Worm (Caenorhabditis elegans) whole organism, late embryonic: ENCODE data around the gene F54B8.1.
"Not testable (repeated sequence)": the region's sequence is repeated elsewhere in the genome, so short reads cannot be mapped to it uniquely, and the experiment has no call there.

Experiments used
- K02D7.2 ChIP-seq: sonication (generic microtip); optimal IDR thresholded peaks from 2 replicates; lab custom pipeline; 2017; ENCODE audit warnings: mild to moderate bottlenecking, missing genetic modification characterization, missing compliant biosample characterization
- K09A11.1 ChIP-seq: sonication (generic microtip); optimal IDR thresholded peaks from 2 replicates; lab custom pipeline; 2017; ENCODE audit warnings: antibody characterized with exemption, mild to moderate bottlenecking, missing genetic modification characterization, missing compliant biosample characterization; ENCODE audit not compliant: insufficient read depth
- T23F11.4 ChIP-seq: fragments of 200-800 bp; sonication (Bioruptor generic); optimal IDR thresholded peaks from 2 replicates; lab custom pipeline; 2018; ENCODE audit warnings: mild to moderate bottlenecking, missing genetic modification characterization, missing compliant biosample characterization
- ahr-1 ChIP-seq: sonication (generic microtip); optimal IDR thresholded peaks from 2 replicates; lab custom pipeline; 2016; ENCODE audit warnings: missing genetic modification characterization, missing compliant biosample characterization
- ama-1 ChIP-seq: fragments of 150-350 bp; optimal IDR thresholded peaks from 2 replicates; lab custom pipeline; 2014
- ceh-14 ChIP-seq: sonication (generic microtip); optimal IDR thresholded peaks from 2 replicates; lab custom pipeline; 2016; ENCODE audit warnings: missing genotype, missing genetic modification characterization, missing compliant biosample characterization
- ceh-19 ChIP-seq: fragments of 200-800 bp; sonication (Bioruptor generic); optimal IDR thresholded peaks from 2 replicates; lab custom pipeline; 2018; ENCODE audit warnings: mild to moderate bottlenecking, missing genetic modification characterization, missing compliant biosample characterization
- ceh-2 ChIP-seq: sonication (generic microtip); optimal IDR thresholded peaks from 2 replicates; lab custom pipeline; 2016; ENCODE audit warnings: missing genotype, missing genetic modification characterization, missing compliant biosample characterization
- ceh-31 ChIP-seq: sonication (generic microtip); optimal IDR thresholded peaks from 2 replicates; lab custom pipeline; 2016; ENCODE audit warnings: missing genetic modification characterization, missing compliant biosample characterization
- ceh-34 ChIP-seq: sonication (generic microtip); optimal IDR thresholded peaks from 2 replicates; lab custom pipeline; 2016; ENCODE audit warnings: mild to moderate bottlenecking, missing genetic modification characterization, missing compliant biosample characterization
- ceh-6 ChIP-seq: fragments of 200-800 bp; sonication (Bioruptor generic); optimal IDR thresholded peaks from 2 replicates; lab custom pipeline; 2018; ENCODE audit warnings: mild to moderate bottlenecking, missing genetic modification characterization, missing compliant biosample characterization
- dve-1 ChIP-seq: sonication (generic microtip); optimal IDR thresholded peaks from 2 replicates; lab custom pipeline; 2017; ENCODE audit warnings: antibody characterized with exemption, mild to moderate bottlenecking, missing genetic modification characterization, missing compliant biosample characterization
- elt-4 ChIP-seq: sonication (generic microtip); optimal IDR thresholded peaks from 2 replicates; lab custom pipeline; 2016; ENCODE audit warnings: missing genetic modification characterization, missing compliant biosample characterization
- eyg-1 ChIP-seq: sonication (generic microtip); optimal IDR thresholded peaks from 2 replicates; lab custom pipeline; 2016; ENCODE audit warnings: missing genotype, missing genetic modification characterization, missing compliant biosample characterization
- gmeb-2 ChIP-seq: sonication (generic microtip); optimal IDR thresholded peaks from 2 replicates; lab custom pipeline; 2016; ENCODE audit warnings: missing genetic modification characterization, inconsistent platforms, missing compliant biosample characterization
- hlh-15 ChIP-seq: sonication (generic microtip); optimal IDR thresholded peaks from 2 replicates; lab custom pipeline; 2016; ENCODE audit warnings: missing genetic modification characterization, missing compliant biosample characterization
- hlh-6 ChIP-seq: sonication (generic microtip); optimal IDR thresholded peaks from 2 replicates; lab custom pipeline; 2016; ENCODE audit warnings: missing genotype, missing genetic modification characterization, missing compliant biosample characterization
- hlh-8 ChIP-seq: sonication (generic microtip); optimal IDR thresholded peaks from 2 replicates; lab custom pipeline; 2016; ENCODE audit warnings: missing genotype, missing genetic modification characterization, missing compliant biosample characterization
- lin-11 ChIP-seq: fragments of 200-800 bp; sonication (Bioruptor generic); optimal IDR thresholded peaks from 2 replicates; lab custom pipeline; 2018; ENCODE audit warnings: mild to moderate bottlenecking, missing genetic modification characterization, missing compliant biosample characterization
- nfya-1 ChIP-seq: sonication (generic microtip); optimal IDR thresholded peaks from 2 replicates; lab custom pipeline; 2017; ENCODE audit warnings: missing genetic modification characterization, mild to moderate bottlenecking, missing compliant biosample characterization, antibody characterized with exemption, moderate library complexity
- nhr-232 ChIP-seq: sonication (generic microtip); optimal IDR thresholded peaks from 2 replicates; lab custom pipeline; 2016; ENCODE audit warnings: missing genetic modification characterization, missing compliant biosample characterization
- odd-2 ChIP-seq: sonication (generic microtip); optimal IDR thresholded peaks from 2 replicates; lab custom pipeline; 2017; ENCODE audit warnings: antibody characterized with exemption, mild to moderate bottlenecking, missing genetic modification characterization, missing compliant biosample characterization
- pag-3 ChIP-seq: sonication (generic microtip); optimal IDR thresholded peaks from 2 replicates; lab custom pipeline; 2016; ENCODE audit warnings: missing compliant biosample characterization, missing genetic modification characterization, borderline replicate concordance
- pha-2 ChIP-seq: sonication (generic microtip); optimal IDR thresholded peaks from 2 replicates; lab custom pipeline; 2017; ENCODE audit warnings: mild to moderate bottlenecking, missing genetic modification characterization, missing compliant biosample characterization
- pqm-1 ChIP-seq: sonication (generic microtip); optimal IDR thresholded peaks from 2 replicates; lab custom pipeline; 2016; ENCODE audit warnings: missing genetic modification characterization, missing compliant biosample characterization
- pros-1 ChIP-seq: fragments of 150-350 bp; optimal IDR thresholded peaks from 2 replicates; lab custom pipeline; 2014; ENCODE audit warnings: missing biosample characterization, missing genetic modification reagents, missing genetic modification characterization
- ref-2 ChIP-seq: sonication (generic microtip); optimal IDR thresholded peaks from 2 replicates; lab custom pipeline; 2016; ENCODE audit warnings: missing genetic modification characterization, missing compliant biosample characterization
- rnt-1 ChIP-seq: sonication (generic microtip); optimal IDR thresholded peaks from 2 replicates; lab custom pipeline; 2016; ENCODE audit warnings: missing genetic modification characterization, missing compliant biosample characterization
- sox-2 ChIP-seq: fragments of 200-800 bp; sonication (Bioruptor generic); IDR thresholded peaks from 2 replicates; pipeline ENCODE4 v1.3.6; 2022; ENCODE audit warnings: missing genetic modification reagents, missing genetic modification characterization, missing compliant biosample characterization
- syd-9 ChIP-seq: sonication (generic microtip); optimal IDR thresholded peaks from 2 replicates; lab custom pipeline; 2016; ENCODE audit warnings: mild to moderate bottlenecking, missing genetic modification characterization, moderate library complexity, missing compliant biosample characterization
- tbx-7 ChIP-seq: sonication (generic microtip); optimal IDR thresholded peaks from 2 replicates; lab custom pipeline; 2016; ENCODE audit warnings: missing genotype, missing genetic modification characterization, missing compliant biosample characterization
- unc-3 ChIP-seq, 2 experiments: fragments of 200-800 bp in 1 of 2; sonication (Bioruptor generic) in 1 of 2; sonication (generic microtip) in 1 of 2; conservative IDR thresholded peaks in 1 of 2; optimal IDR thresholded peaks in 1 of 2; 2 replicates each; pipeline versions ENCODE4 v1.3.6 to Lab custom; 2016 to 2022; ENCODE audit warnings: missing compliant biosample characterization in 2 of 2, missing genetic modification characterization in 2 of 2, missing genetic modification reagents in 1 of 2
- unc-42 ChIP-seq: sonication (generic microtip); optimal IDR thresholded peaks from 2 replicates; lab custom pipeline; 2016; ENCODE audit warnings: missing genotype, missing genetic modification characterization, missing compliant biosample characterization
- unc-86 ChIP-seq: sonication (generic microtip); optimal IDR thresholded peaks from 2 replicates; lab custom pipeline; 2016; ENCODE audit warnings: missing genetic modification characterization, missing compliant biosample characterization
- zip-5 ChIP-seq: sonication (generic microtip); optimal IDR thresholded peaks from 2 replicates; lab custom pipeline; 2016; ENCODE audit warnings: missing genetic modification characterization, missing compliant biosample characterization

F54B8.1 gene

DNA sequence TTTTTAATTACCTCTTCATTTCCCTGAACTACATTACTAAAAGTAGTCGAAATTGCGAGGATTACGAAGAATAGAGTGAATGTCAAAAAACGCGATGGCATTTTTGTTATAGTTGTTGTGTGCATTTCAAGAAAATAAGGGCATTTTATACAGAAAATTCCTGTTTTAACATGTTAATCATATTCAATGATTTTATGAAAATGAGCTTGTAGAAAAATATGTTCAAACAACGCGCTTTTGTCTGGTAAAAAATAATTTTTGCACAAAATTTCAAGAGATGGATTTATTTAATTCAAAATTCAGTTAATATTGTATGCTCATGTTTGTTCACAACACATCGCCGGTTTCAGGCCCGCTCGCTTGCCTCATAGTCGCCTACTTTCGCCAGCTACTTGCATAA is 12.4 kb upstream of the F54B8.1 start, which contains the start of gene T26E4.10:
T26E4.10 (minus strand) TSS at position 101 of the 400 bp plus-strand sequence.
- TF ChIP-seq ref-2 (no peak), sox-2 (no peak), ceh-2 (tag; lab: Kevin White, UChicago) (no peak)

DNA sequence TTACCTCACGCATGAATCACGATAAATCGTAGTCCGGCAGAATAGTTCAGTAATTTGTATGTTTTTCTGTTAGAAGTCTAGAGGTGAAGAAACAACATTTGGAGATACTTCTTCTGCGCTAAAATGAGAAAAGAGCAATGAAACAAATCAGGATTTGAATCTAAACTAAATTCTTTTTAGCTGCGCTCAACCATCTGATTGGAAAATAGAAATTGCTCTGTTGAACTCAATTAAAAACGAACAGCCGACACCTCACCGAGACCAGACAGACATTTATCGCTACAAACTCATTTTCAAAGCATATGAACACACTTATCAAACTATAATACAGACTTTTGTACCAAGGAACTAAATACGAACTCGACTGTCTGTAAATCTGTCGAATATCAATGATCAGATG is 7.9 kb upstream of the F54B8.1 start, which contains the start of gene T26E4.9:
T26E4.9 (minus strand) TSS at position 101 of the 400 bp plus-strand sequence.
- TF ChIP-seq pag-3; hlh-6; nfya-1 (tag; lab: Kevin White, UChicago): not testable (repeated sequence)

DNA sequence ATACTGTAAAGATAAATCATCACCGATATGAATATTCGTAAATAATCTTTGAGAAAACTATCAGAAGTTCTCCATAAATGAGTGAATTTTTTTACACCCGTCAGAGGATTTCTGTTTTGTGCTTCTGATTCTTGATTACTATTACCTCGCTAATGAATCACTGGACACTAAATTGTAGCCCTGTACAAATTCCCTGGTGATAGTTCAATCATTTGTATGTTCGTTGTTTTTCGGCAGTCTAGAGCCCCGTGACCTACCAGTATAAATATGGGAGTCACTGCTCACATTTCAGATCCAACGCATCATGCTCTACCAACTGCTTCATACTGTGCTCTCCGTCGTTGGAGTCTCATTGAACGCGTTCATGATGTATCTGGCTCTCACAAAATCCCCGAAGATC is 7.5 kb upstream of the F54B8.1 start, which contains the start of gene srd-27:
srd-27 (plus strand) TSS at position 301 of the 400 bp plus-strand sequence.
- not testable (repeated sequence) for TF ChIP-seq ahr-1 (tag; lab: Kevin White, UChicago); hlh-6; zip-5
- TF ChIP-seq, all 69 proteins: peak for 0; not testable (repeated sequence) for 69

DNA sequence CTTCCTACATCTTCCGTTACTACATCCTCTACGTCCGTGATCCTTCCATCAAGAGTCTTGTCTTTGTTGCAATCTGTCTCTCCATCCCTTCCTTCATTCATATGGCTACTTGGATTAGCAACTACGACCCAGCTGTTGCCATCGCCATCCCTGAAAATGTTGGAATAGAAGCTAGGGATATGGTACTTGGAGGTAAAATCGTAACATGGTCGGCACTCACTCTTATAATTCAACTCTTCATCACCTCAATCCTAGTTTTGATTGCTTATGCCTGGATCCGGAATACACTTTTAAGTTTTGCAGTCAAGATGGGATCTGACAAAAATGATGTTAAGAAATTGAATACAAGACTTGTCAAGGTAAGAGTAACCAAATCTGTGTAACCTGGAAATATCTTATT is 6.8 kb upstream of the F54B8.1 start, which contains the start of gene T26E4.18:
T26E4.18 (minus strand) TSS at position 101 of the 400 bp plus-strand sequence.
- not testable (repeated sequence) for TF ChIP-seq ceh-6; hlh-15 (tag; lab: Kevin White, UChicago); hlh-8 (tag; lab: Kevin White, UChicago)

DNA sequence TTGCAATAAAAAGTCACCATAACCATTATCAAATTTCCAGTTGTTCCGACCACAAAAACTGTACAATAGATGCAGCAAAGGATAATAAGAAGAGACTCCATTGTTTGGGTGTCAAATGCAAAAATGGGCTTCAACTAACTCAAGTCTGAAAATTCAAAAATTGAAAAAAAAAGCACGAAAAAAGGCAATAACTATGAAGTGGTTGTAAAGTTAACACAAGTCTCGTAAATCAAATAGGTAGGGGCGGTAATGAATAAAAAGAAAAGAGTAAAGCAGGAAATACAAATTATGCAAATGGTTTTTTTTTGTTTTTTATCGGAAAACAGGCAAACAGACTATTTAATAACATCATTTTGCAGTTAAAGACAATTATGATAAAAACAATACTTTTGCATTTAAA is 3.1 kb upstream of the F54B8.1 start, which contains the start of gene srsx-38:
srsx-38 (minus strand) TSS at position 101 of the 400 bp plus-strand sequence.
- TF ChIP-seq pha-2, unc-42, odd-2: not testable (repeated sequence)

DNA sequence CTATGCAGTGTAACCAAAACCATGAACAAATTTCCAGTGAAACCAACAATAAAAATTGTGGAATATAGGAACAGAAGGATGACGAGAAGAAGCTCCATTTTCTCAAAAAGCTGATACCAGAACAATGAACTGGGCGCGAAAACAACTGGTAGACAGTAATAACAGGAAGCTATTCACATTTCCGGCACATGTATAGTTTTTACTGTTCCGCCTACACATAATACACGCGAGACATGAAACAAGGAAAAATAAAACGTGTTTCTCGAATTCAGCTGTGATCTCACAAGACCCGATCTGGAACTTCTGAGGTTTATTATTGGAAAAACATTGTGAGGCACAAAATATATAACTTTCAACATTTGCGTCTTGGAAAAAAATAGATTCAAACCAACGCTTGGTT is 1.0 kb upstream of the F54B8.1 start, which contains the start of gene srsx-36:
srsx-36 (minus strand) TSS at position 101 of the 400 bp plus-strand sequence.
- TF ChIP-seq syd-9 (no peak), dve-1 (tag; lab: Kevin White, UChicago) (no peak), ceh-6 (no peak), ceh-31 (tag; lab: Kevin White, UChicago) (no peak), ceh-14 (tag; lab: Kevin White, UChicago) (no peak), hlh-6 (no peak), eyg-1 (tag; lab: Kevin White, UChicago) (no peak), unc-42 (no peak), unc-86 (tag; lab: Kevin White, UChicago) (no peak), rnt-1 (no peak), K02D7.2 (tag; lab: Kevin White, UChicago) (no peak), pros-1 (tag; lab: Kevin White, UChicago) (no peak), nhr-232 (tag; lab: Kevin White, UChicago) (no peak)

DNA sequence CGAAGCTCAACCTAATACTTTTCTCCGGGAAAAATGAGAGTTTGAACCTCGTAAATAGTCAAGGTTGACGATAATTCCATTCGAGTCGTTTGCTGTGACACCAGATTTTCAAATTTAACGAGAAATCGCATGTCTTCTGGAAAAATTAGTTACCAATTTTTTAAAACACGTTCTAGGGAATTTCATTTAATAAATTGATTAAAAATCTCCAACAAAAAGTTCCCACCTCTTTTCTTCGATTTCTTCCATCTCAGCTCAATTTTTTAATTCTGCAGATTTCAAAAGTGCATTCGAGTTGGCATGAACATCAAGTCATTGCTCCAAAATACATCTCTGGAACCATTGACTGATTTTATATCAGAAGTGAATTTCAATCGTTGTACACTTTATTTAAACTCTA is 1.4 kb downstream of the F54B8.1 start, which contains the start of gene nhr-282:
nhr-282 (plus strand) TSS at position 301 of the 400 bp plus-strand sequence.
- TF ChIP-seq ceh-19 (GFP tag; lab: Kevin White, UChicago); unc-3 (GFP tag; conservative IDR thresholded peaks at IDR 0.05; lab: Robert Waterston, UW); unc-3 (tag; optimal IDR thresholded peaks at IDR 0.05; lab: Kevin White, UChicago); ceh-31 (tag; lab: Kevin White, UChicago): not testable (repeated sequence)

DNA sequence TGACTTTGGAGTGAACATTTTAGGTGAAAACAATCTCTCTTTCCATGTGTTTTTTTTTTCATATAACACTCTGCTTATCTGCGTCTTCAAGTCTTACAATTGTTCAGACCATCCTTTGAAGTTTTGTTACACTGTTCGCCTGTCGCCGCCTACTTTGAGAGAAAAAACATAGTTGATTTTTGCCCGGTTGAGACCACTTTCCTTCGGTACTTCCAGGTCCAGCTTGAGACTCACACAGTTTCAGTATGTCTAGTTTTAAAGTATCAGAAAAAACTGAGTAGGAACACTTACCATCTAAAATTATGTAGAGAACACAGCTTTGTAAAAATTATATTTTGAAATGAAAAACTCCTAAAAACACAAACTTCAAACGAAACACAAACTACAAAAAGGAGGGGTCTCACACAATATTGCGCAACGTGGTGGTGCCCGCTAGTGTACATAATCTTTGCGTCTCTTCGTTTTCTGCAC is 5.5 kb downstream of the F54B8.1 start, which contains the start of the genes fbxa-69 and F54B8.4:
fbxa-69 (minus strand) TSS at position 10 of the 471 bp plus-strand sequence.
F54B8.4 (plus strand) TSS at position 421 of the 471 bp plus-strand sequence.
- TF ChIP-seq elt-4 (tag; lab: Kevin White, UChicago): no peak
- TF ChIP-seq ceh-2 (tag; lab: Kevin White, UChicago): no peak
- no peak for TF ChIP-seq gmeb-2 (tag; lab: Kevin White, UChicago)
- no peak for TF ChIP-seq ceh-34 (tag; lab: Kevin White, UChicago)
- no peak for TF ChIP-seq pqm-1 (tag; lab: Kevin White, UChicago)
- no peak for TF ChIP-seq ama-1 (lab: Kevin White, UChicago)
- no peak for TF ChIP-seq lin-11
- no peak for TF ChIP-seq K09A11.1
- TF ChIP-seq hlh-8 (tag; lab: Kevin White, UChicago): no peak
- TF ChIP-seq T23F11.4: no peak
- no peak for TF ChIP-seq tbx-7 (tag; lab: Kevin White, UChicago)
- TF ChIP-seq ceh-14 (tag; lab: Kevin White, UChicago): no peak
